Fruit fly (Drosophila melanogaster): ENCODE data around the gene Doc3.

Gene Doc3

dm6 chr3L:9042200-9042988, 37.4 kb downstream of the Doc3 start (continued):
- TF ChIP-seq amos (GFP tag; IDR thresholded peaks at IDR 0.05; ENCODE audit: partially characterized antibody) = no peak
- no peak for TF ChIP-seq CG9876 (GFP tag; optimal IDR thresholded peaks at IDR 0.05)
- no peak for TF ChIP-seq GATAe (GFP tag; conservative IDR thresholded peaks at IDR 0.05)
- peak; percentile 55 for TF ChIP-seq row (GFP tag; IDR thresholded peaks at IDR 0.05)
- TF ChIP-seq Hr78 (GFP tag; optimal IDR thresholded peaks at IDR 0.05) = peak in 1 of 2 experiments; percentile 65
- TF ChIP-seq CG15601 (tag; optimal IDR thresholded peaks at IDR 0.05) = peak; percentile 59
- no peak for TF ChIP-seq Hsf (GFP tag; optimal IDR thresholded peaks at IDR 0.05)
- peak; percentile 38 for TF ChIP-seq grau (tag; optimal IDR thresholded peaks at IDR 0.05)
- TF ChIP-seq Antp (GFP tag; optimal IDR thresholded peaks at IDR 0.05) = no peak
- no peak for TF ChIP-seq Hr51 (GFP tag; optimal IDR thresholded peaks at IDR 0.05)
- no peak for TF ChIP-seq sna (GFP tag; IDR thresholded peaks at IDR 0.05; ENCODE audit: partially characterized antibody)
- peak; percentile 45; the same call in 1 of the 3 replicates for TF ChIP-seq croc (GFP tag; conservative IDR thresholded peaks at IDR 0.05)
- TF ChIP-seq CG3407 (GFP tag; optimal IDR thresholded peaks at IDR 0.05) = peak; percentile 1
- TF ChIP-seq CG10209 (GFP tag; optimal IDR thresholded peaks at IDR 0.05) = peak; percentile 31
- peak; percentile 59 for TF ChIP-seq CG7839 (tag; optimal IDR thresholded peaks at IDR 0.05)
- peak; percentile 30 for TF ChIP-seq Spps (tag; optimal IDR thresholded peaks at IDR 0.05)
- TF ChIP-seq CG6272 (GFP tag; IDR thresholded peaks at IDR 0.05) = no peak; the same call in 1 of the 2 replicates
- TF ChIP-seq CG8765 (GFP tag; IDR thresholded peaks at IDR 0.05) = no peak
- TF ChIP-seq stwl (tag; optimal IDR thresholded peaks at IDR 0.05) = no peak
- TF ChIP-seq CG10543 (GFP tag; optimal IDR thresholded peaks at IDR 0.05) = no peak
- TF ChIP-seq tup (GFP tag; optimal IDR thresholded peaks at IDR 0.05) = no peak
- no peak for TF ChIP-seq ind (GFP tag; optimal IDR thresholded peaks at IDR 0.05)
- TF ChIP-seq emc (GFP tag; optimal IDR thresholded peaks at IDR 0.05) = no peak
- TF ChIP-seq dati (GFP tag; IDR thresholded peaks at IDR 0.05) = 0 out of 2 replicates have a peak, but pooled peaks have one; percentile 11
- no peak for TF ChIP-seq HLH54F (GFP tag; optimal IDR thresholded peaks at IDR 0.05)
- TF ChIP-seq en (GFP tag; optimal IDR thresholded peaks at IDR 0.05) = no peak
- peak; percentile 23 for TF ChIP-seq CG1602 (GFP tag; optimal IDR thresholded peaks at IDR 0.05)
- peak; percentile 4 for TF ChIP-seq Lhr (GFP tag; optimal IDR thresholded peaks at IDR 0.05)
- TF ChIP-seq NC2β (GFP tag; optimal IDR thresholded peaks at IDR 0.05) = no peak
- TF ChIP-seq CG2678 (tag; optimal IDR thresholded peaks at IDR 0.05) = peak; percentile 65
- no peak for TF ChIP-seq Scr (GFP tag; IDR thresholded peaks at IDR 0.05; ENCODE audit: partially characterized antibody)
- no peak for TF ChIP-seq CG13296 (GFP tag; optimal IDR thresholded peaks at IDR 0.05)
- no peak for TF ChIP-seq peb (GFP tag; IDR thresholded peaks at IDR 0.05)
- peak; percentile 28; the same call in 1 of the 2 replicates for TF ChIP-seq CG17328 (GFP tag; IDR thresholded peaks at IDR 0.05)
- TF ChIP-seq CG10147 (GFP tag; optimal IDR thresholded peaks at IDR 0.05) = no peak
- TF ChIP-seq zfh1 (GFP tag; IDR thresholded peaks at IDR 0.05) = peak; percentile 75
- no peak for TF ChIP-seq chif (GFP tag; optimal IDR thresholded peaks at IDR 0.05)
- TF ChIP-seq CG2202 (tag; optimal IDR thresholded peaks at IDR 0.05) = peak; percentile 27
- TF ChIP-seq CG13424 (tag; optimal IDR thresholded peaks at IDR 0.05) = peak; percentile 59
- no peak for TF ChIP-seq CG15011 (GFP tag; optimal IDR thresholded peaks at IDR 0.05)
- TF ChIP-seq CG14667 (GFP tag; IDR thresholded peaks at IDR 0.05) = peak; percentile 27; the same call in 1 of the 2 replicates
- TF ChIP-seq cg (GFP tag; optimal IDR thresholded peaks at IDR 0.05) = no peak
- 0 out of 2 replicates have a peak, but pooled peaks have one; percentile 16 for TF ChIP-seq CG4360 (GFP tag; IDR thresholded peaks at IDR 0.05)
- TF ChIP-seq ham (GFP tag; IDR thresholded peaks at IDR 0.05) = no peak
- TF ChIP-seq CG9817 (tag; optimal IDR thresholded peaks at IDR 0.05) = no peak
- no peak for TF ChIP-seq Ets65A (GFP tag)
- no peak for TF ChIP-seq Bgb (GFP tag; IDR thresholded peaks at IDR 0.05; ENCODE audit: partially characterized antibody)
- TF ChIP-seq gsb-n (tag; optimal IDR thresholded peaks at IDR 0.05) = peak; percentile 76

All from whole organism, embryonic.